Worm (Caenorhabditis elegans) whole organism, mixed stage, embryonic: Measurements from ENCODE around the gene dap-3.

Experiments
- bed-3 ChIP-seq: fragments of 200-800 bp; sonication (Bioruptor generic); optimal IDR thresholded peaks from 3 replicates; lab custom pipeline; 2018; ENCODE audit warnings: mild to moderate bottlenecking, missing genetic modification characterization, moderate library complexity, missing compliant biosample characterization
- blmp-1 ChIP-seq: fragments of 150-350 bp; optimal IDR thresholded peaks from 2 replicates; lab custom pipeline; 2014; ENCODE audit warnings: missing biosample characterization, missing genetic modification characterization
- ceh-39 ChIP-seq: fragments of 150-350 bp; optimal IDR thresholded peaks from 2 replicates; lab custom pipeline; 2014; ENCODE audit warnings: missing biosample characterization, missing genetic modification characterization
- ceh-43 ChIP-seq: fragments of 200-800 bp; sonication (Bioruptor generic); optimal IDR thresholded peaks from 2 replicates; lab custom pipeline; 2018; ENCODE audit warnings: mild to moderate bottlenecking, missing genetic modification characterization, moderate library complexity, missing compliant biosample characterization
- ceh-83 ChIP-seq: fragments of 200-800 bp; sonication (Bioruptor generic); optimal IDR thresholded peaks from 2 replicates; lab custom pipeline; 2018; ENCODE audit warnings: mild to moderate bottlenecking, missing genetic modification characterization, missing compliant biosample characterization
- ces-1 ChIP-seq: fragments of 150-350 bp; optimal IDR thresholded peaks from 2 replicates; lab custom pipeline; 2014; ENCODE audit warnings: missing biosample characterization, missing genetic modification reagents, missing genetic modification characterization
- cnd-1 ChIP-seq: fragments of 200-800 bp; sonication (Bioruptor generic); optimal IDR thresholded peaks from 2 replicates; lab custom pipeline; 2018; ENCODE audit warnings: mild to moderate bottlenecking, missing genetic modification characterization, missing compliant biosample characterization
- drap-1 ChIP-seq: fragments of 200-800 bp; sonication (Bioruptor generic); optimal IDR thresholded peaks from 3 replicates; lab custom pipeline; 2018; ENCODE audit warnings: mild to moderate bottlenecking, missing genetic modification characterization, missing compliant biosample characterization
- elt-1 ChIP-seq: sonication (generic microtip); optimal IDR thresholded peaks from 2 replicates; lab custom pipeline; 2017; ENCODE audit warnings: missing genetic modification characterization, mild to moderate bottlenecking, missing compliant biosample characterization, antibody characterized with exemption, moderate library complexity, borderline replicate concordance; ENCODE audit not compliant: insufficient read depth
- elt-3 ChIP-seq: fragments of 150-350 bp; optimal IDR thresholded peaks from 2 replicates; lab custom pipeline; 2014; ENCODE audit warnings: missing biosample characterization, missing genetic modification characterization
- flh-1 ChIP-seq: fragments of 200-800 bp; sonication (Bioruptor generic); optimal IDR thresholded peaks from 2 replicates; lab custom pipeline; 2018; ENCODE audit warnings: mild to moderate bottlenecking, missing genetic modification characterization, moderate library complexity, missing compliant biosample characterization
- ham-2 ChIP-seq: fragments of 200-800 bp; sonication (Bioruptor generic); optimal IDR thresholded peaks from 2 replicates; lab custom pipeline; 2018; ENCODE audit warnings: mild to moderate bottlenecking, missing genetic modification characterization, missing compliant biosample characterization
- lin-13 ChIP-seq: fragments of 150-350 bp; optimal IDR thresholded peaks from 2 replicates; lab custom pipeline; 2014; ENCODE audit warnings: missing biosample characterization, missing genetic modification characterization
- lin-32 ChIP-seq: fragments of 200-800 bp; sonication (Bioruptor generic); optimal IDR thresholded peaks from 2 replicates; lab custom pipeline; 2018; ENCODE audit warnings: mild to moderate bottlenecking, missing genetic modification characterization, missing compliant biosample characterization
- lsy-2 ChIP-seq: fragments of 150-350 bp; optimal IDR thresholded peaks from 2 replicates; lab custom pipeline; 2014; ENCODE audit warnings: missing biosample characterization, missing genetic modification characterization
- mab-5 ChIP-seq: fragments of 150-350 bp; optimal IDR thresholded peaks from 2 replicates; lab custom pipeline; 2014; ENCODE audit warnings: missing biosample characterization, missing genetic modification characterization
- mep-1 ChIP-seq: fragments of 150-350 bp; optimal IDR thresholded peaks from 2 replicates; lab custom pipeline; 2017; ENCODE audit warnings: missing biosample characterization, missing genetic modification reagents, missing genetic modification characterization, inconsistent platforms
- mls-2 ChIP-seq: sonication (generic microtip); optimal IDR thresholded peaks from 2 replicates; lab custom pipeline; 2016; ENCODE audit warnings: mild to moderate bottlenecking, missing genetic modification characterization, moderate library complexity, missing compliant biosample characterization
- nhr-12 ChIP-seq: fragments of 150-350 bp; optimal IDR thresholded peaks from 2 replicates; lab custom pipeline; 2014; ENCODE audit warnings: missing biosample characterization, missing genetic modification characterization
- nhr-2 ChIP-seq: fragments of 150-350 bp; optimal IDR thresholded peaks from 2 replicates; lab custom pipeline; 2014; ENCODE audit warnings: missing biosample characterization, missing genetic modification characterization
- nhr-237 ChIP-seq: fragments of 150-350 bp; optimal IDR thresholded peaks from 2 replicates; lab custom pipeline; 2014; ENCODE audit warnings: missing biosample characterization, missing genetic modification characterization
- nhr-28 ChIP-seq: fragments of 150-350 bp; optimal IDR thresholded peaks from 2 replicates; lab custom pipeline; 2014; ENCODE audit warnings: missing biosample characterization, missing genetic modification characterization
- nhr-76 ChIP-seq: sonication (generic microtip); optimal IDR thresholded peaks from 2 replicates; lab custom pipeline; 2017; ENCODE audit warnings: missing biosample characterization, missing genetic modification characterization
- pha-4 ChIP-seq: fragments of 150-350 bp; optimal IDR thresholded peaks from 2 replicates; lab custom pipeline; 2018; ENCODE audit warnings: missing biosample characterization, missing genetic modification reagents, missing genetic modification characterization
- sem-2 ChIP-seq: fragments of 200-800 bp; sonication (Bioruptor generic); optimal IDR thresholded peaks from 2 replicates; lab custom pipeline; 2018; ENCODE audit warnings: mild to moderate bottlenecking, missing genetic modification characterization, missing compliant biosample characterization
- snpc-4 ChIP-seq: fragments of 150-350 bp; optimal IDR thresholded peaks from 2 replicates; lab custom pipeline; 2014; ENCODE audit warnings: missing biosample characterization, missing genetic modification characterization
- sptf-1 ChIP-seq: sonication (generic microtip); optimal IDR thresholded peaks from 2 replicates; lab custom pipeline; 2017; ENCODE audit warnings: mild to moderate bottlenecking, missing genetic modification characterization, moderate library complexity, missing compliant biosample characterization
- tbx-8 ChIP-seq: fragments of 200-800 bp; sonication (Bioruptor generic); optimal IDR thresholded peaks from 2 replicates; lab custom pipeline; 2018; ENCODE audit warnings: mild to moderate bottlenecking, missing genetic modification characterization, moderate library complexity, missing compliant biosample characterization
- unc-120 ChIP-seq: sonication (generic microtip); optimal IDR thresholded peaks from 2 replicates; lab custom pipeline; 2017; ENCODE audit warnings: missing genetic modification characterization, missing compliant biosample characterization; ENCODE audit not compliant: poor library complexity, severe bottlenecking
- unc-39 ChIP-seq: fragments of 150-350 bp; optimal IDR thresholded peaks from 2 replicates; lab custom pipeline; 2014; ENCODE audit warnings: missing biosample characterization, missing genetic modification characterization
- unc-62 ChIP-seq: fragments of 150-350 bp; optimal IDR thresholded peaks from 2 replicates; lab custom pipeline; 2014; ENCODE audit warnings: missing biosample characterization, missing genetic modification reagents, missing genetic modification characterization
- zip-8 ChIP-seq: fragments of 150-350 bp; optimal IDR thresholded peaks from 2 replicates; lab custom pipeline; 2014; ENCODE audit warnings: missing biosample characterization, missing genetic modification characterization
- ztf-11 ChIP-seq: fragments of 150-350 bp; optimal IDR thresholded peaks from 2 replicates; lab custom pipeline; 2014; ENCODE audit warnings: missing biosample characterization, missing genetic modification characterization

dap-3 gene

DNA sequence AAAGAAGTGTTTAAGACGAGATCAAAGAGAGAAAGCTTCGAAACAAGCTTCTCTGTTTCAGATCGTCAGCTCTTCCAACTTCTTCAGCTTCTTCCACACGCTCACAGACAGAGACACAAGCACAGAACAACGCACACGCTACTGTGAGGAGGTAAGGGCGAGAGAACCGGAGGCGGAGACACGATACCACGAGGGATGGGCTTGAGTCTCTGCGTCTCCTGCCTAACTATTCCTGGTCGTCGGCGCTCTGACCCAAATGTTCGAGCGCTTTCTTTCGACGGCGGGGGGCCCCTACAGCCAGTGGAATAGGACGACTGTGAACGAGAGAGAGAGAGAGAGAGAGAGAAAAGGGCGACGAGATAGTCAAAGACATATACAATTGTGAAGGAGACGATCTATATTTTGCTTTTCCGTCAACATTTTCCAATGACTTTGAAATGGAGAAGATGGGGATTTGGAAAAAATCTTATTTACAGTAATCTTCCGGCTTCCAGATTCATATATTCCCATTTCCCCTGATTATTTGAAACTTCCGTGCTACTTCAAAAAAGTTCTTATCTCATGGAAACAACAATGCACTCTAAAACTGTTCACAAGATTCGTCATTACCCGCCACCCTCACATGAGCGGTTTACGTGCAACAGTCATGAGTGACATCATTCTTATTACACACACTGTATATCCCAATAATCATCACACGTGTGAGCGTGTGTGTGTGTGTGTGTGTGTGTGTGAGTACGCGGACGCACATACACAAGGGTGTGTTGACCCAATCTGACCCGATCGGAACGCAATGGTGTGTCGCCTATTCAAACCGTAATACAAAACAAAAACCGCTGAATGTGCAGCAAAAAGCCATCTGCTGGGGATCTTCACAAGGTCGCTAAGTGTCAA, 31.9 kb upstream of the dap-3 start:
- TF ChIP-seq nhr-76 (tag; lab: Kevin White, UChicago) (no peak), mep-1 (tag; lab: Kevin White, UChicago) (peak; percentile 57), cnd-1 (peak; percentile 63), ham-2 (GFP tag; lab: Kevin White, UChicago) (peak; percentile 74), flh-1 (peak; percentile 22), lsy-2 (tag; lab: Kevin White, UChicago) (peak; percentile 30), nhr-12 (tag; lab: Kevin White, UChicago) (peak; percentile 42), elt-3 (tag; lab: Kevin White, UChicago) (no peak), sem-2 (GFP tag; lab: Kevin White, UChicago) (no peak), mls-2 (tag; lab: Kevin White, UChicago) (peak; percentile 28), unc-62 (GFP tag; lab: Kevin White, UChicago) (peak; percentile 65), lin-32 (GFP tag; lab: Kevin White, UChicago) (peak; percentile 32), zip-8 (no peak), ceh-43 (no peak), ceh-39 (tag; lab: Kevin White, UChicago) (peak; percentile 10), nhr-28 (no peak), ztf-11 (tag; lab: Kevin White, UChicago) (peak; percentile 68), nhr-237 (peak; percentile 55), ceh-83 (no peak), lin-13 (tag; lab: Kevin White, UChicago) (peak; percentile 67), pha-4 (peak; percentile 85), ces-1 (GFP tag; lab: Kevin White, UChicago) (peak; percentile 70), unc-120 (tag; lab: Kevin White, UChicago) (peak; percentile 71), drap-1 (GFP tag; lab: Kevin White, UChicago) (peak; percentile 11), elt-1 (tag; lab: Kevin White, UChicago) (no peak), nhr-2 (tag; lab: Kevin White, UChicago) (peak; percentile 99), sptf-1 (tag; lab: Kevin White, UChicago) (peak; percentile 68)
- TF ChIP-seq, all 35 proteins: peak for 19

ce11 chrII:10550173-10550572, 30.8 kb upstream of the dap-3 start:
- peak; percentile 13 for TF ChIP-seq ces-1 (GFP tag; lab: Kevin White, UChicago)
- TF ChIP-seq mab-5 (tag; lab: Kevin White, UChicago) = no peak
- no peak for TF ChIP-seq nhr-2 (tag; lab: Kevin White, UChicago)

ce11 chrII:10550872-10551647, 29.9 kb upstream of the dap-3 start:
- TF ChIP-seq elt-3 (tag; lab: Kevin White, UChicago) (no peak), ces-1 (GFP tag; lab: Kevin White, UChicago) (no peak), ceh-43 (no peak), nhr-28 (no peak), blmp-1 (tag; lab: Kevin White, UChicago) (no peak), tbx-8 (GFP tag; lab: Kevin White, UChicago) (no peak), cnd-1 (no peak), unc-39 (no peak), nhr-2 (tag; lab: Kevin White, UChicago) (no peak), lsy-2 (tag; lab: Kevin White, UChicago) (no peak), unc-120 (tag; lab: Kevin White, UChicago) (no peak), bed-3 (GFP tag; lab: Kevin White, UChicago) (no peak), flh-1 (no peak), lin-32 (GFP tag; lab: Kevin White, UChicago) (no peak), snpc-4 (tag; lab: Kevin White, UChicago) (no peak), ceh-39 (tag; lab: Kevin White, UChicago) (no peak), sptf-1 (tag; lab: Kevin White, UChicago) (no peak), ceh-83 (no peak), mab-5 (tag; lab: Kevin White, UChicago) (no peak)
